Worm (Caenorhabditis elegans): ENCODE results near the gene K01D12.7.

The K01D12.7 gene

DNA sequence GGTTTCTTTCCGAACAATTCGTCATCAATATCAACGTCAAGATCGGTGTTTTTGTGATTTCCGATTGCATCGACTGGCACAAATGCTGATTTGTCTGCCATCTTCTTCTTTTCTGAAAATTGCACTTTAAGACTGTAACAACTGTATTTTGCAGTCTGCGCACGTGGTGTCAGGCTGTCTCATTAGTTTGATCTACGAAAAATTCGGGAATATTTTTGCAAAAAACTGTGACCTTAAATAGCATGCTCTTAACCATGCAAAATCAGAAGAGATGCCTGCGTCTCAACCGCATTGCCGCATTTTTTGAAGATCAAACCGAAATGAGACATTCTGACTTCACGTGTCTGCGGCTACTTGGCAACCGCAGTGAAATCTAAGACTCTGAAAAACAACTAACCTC, at the start of gene K01D12.7:
Gene K01D12.7, minus strand, starts transcription at position 101 of the 400 bp plus-strand sequence.
- TF ChIP-seq B0261.1 (tag; optimal IDR thresholded peaks at IDR 0.05): no peak
- TF ChIP-seq madf-6 (GFP tag; IDR thresholded peaks at IDR 0.05): peak; percentile 80
- 0 out of 2 replicates have a peak, but pooled peaks have one; percentile 31 for TF ChIP-seq attf-3 (GFP tag; conservative IDR thresholded peaks at IDR 0.05)
- no peak for TF ChIP-seq ekl-4 (GFP tag; IDR thresholded peaks at IDR 0.05)
- TF ChIP-seq ets-4 (GFP tag; optimal IDR thresholded peaks at IDR 0.05): no peak
- peak; percentile 22 for TF ChIP-seq efl-1 (GFP tag; optimal IDR thresholded peaks at IDR 0.05)
- 0 out of 2 replicates have a peak, but pooled peaks have one; percentile 7 for TF ChIP-seq madf-8 (GFP tag; conservative IDR thresholded peaks at IDR 0.05)
- TF ChIP-seq nfya-2 (GFP tag; IDR thresholded peaks at IDR 0.05): no peak
- no peak for TF ChIP-seq attf-6 (GFP tag; IDR thresholded peaks at IDR 0.05)
- no peak for TF ChIP-seq somi-1 (GFP tag; optimal IDR thresholded peaks at IDR 0.05)
- TF ChIP-seq snpc-4 (GFP tag; optimal IDR thresholded peaks at IDR 0.05): no peak
- no peak for TF ChIP-seq snpc-4 (tag; optimal IDR thresholded peaks at IDR 0.05)
- no peak for TF ChIP-seq F49E8.2 (tag; optimal IDR thresholded peaks at IDR 0.05; ENCODE audit: insufficient read depth)

DNA sequence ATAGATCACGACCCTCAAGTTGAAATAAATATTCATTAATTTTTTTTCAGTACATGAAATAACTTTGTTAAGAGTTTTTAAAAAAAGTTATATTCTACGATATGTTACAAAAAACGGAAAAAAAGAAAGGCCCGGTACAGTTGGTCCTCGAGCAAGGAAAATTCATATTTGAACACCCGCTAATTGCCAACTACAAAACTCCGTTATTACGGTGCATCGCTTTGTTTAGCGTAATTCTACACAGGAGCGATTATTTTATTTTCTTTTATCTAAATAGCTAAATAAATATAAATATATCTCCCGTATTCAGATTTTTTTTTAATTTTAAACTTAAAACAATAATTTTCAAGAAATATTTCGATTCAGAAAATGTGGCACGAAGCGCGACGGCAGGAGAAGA, 49.2 kb upstream of the K01D12.7 start, which contains the start of gene F28C1.1:
Gene F28C1.1, plus strand, starts transcription at position 365 of the 400 bp plus-strand sequence.
- TF ChIP-seq egl-44 (GFP tag; IDR thresholded peaks at IDR 0.05): no peak
- TF ChIP-seq attf-3 (GFP tag; conservative IDR thresholded peaks at IDR 0.05): peak; percentile 93
- TF ChIP-seq athp-1 (tag; optimal IDR thresholded peaks at IDR 0.05): no peak
- peak; percentile 51 for TF ChIP-seq efl-1 (GFP tag; optimal IDR thresholded peaks at IDR 0.05)
- peak; percentile 7 for TF ChIP-seq dpl-1 (GFP tag; optimal IDR thresholded peaks at IDR 0.05)

DNA sequence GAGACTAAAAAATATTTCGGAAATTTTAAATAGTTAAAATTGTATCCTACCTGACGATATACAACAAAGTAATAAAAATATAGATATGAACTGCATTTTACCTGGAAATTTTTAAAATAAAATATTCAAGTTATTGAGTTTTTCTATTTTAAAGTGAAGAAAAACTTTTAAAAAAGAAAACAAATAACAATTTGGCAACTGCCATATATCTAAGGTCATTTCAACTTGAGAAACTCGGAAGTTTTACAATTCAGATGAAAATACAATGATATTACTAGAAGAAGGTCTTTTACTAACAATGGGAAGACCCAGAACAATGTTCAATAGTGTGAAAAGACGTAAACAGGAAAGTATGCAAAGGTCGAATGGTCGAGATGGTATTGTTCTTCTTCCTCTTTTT, 48.6 kb upstream of the K01D12.7 start, which contains the start of gene C54D10.10:
Gene C54D10.10, minus strand, starts transcription at position 101 of the 400 bp plus-strand sequence.
- no peak for TF ChIP-seq ztf-28 (GFP tag; IDR thresholded peaks at IDR 0.05)
- no peak for TF ChIP-seq B0035.1 (tag; optimal IDR thresholded peaks at IDR 0.05)
- TF ChIP-seq repo-1 (tag; optimal IDR thresholded peaks at IDR 0.05): no peak
- no peak for TF ChIP-seq Y67H2A.10 (GFP tag; conservative IDR thresholded peaks at IDR 0.05)
- TF ChIP-seq gei-17 (GFP tag; optimal IDR thresholded peaks at IDR 0.05): no peak
- TF ChIP-seq F10E7.11 (tag; optimal IDR thresholded peaks at IDR 0.05): no peak
- no peak for TF ChIP-seq egrh-3 (GFP tag; IDR thresholded peaks at IDR 0.05)
- no peak for TF ChIP-seq ztf-3 (GFP tag; optimal IDR thresholded peaks at IDR 0.05)
- TF ChIP-seq ZK185.1 (tag; optimal IDR thresholded peaks at IDR 0.05; ENCODE audit: poor library complexity, severe bottlenecking): no peak
- no peak for TF ChIP-seq ztf-25 (GFP tag; IDR thresholded peaks at IDR 0.05)
- no peak for TF ChIP-seq madf-6 (GFP tag; IDR thresholded peaks at IDR 0.05)
- no peak for TF ChIP-seq lsy-27 (tag; optimal IDR thresholded peaks at IDR 0.05; ENCODE audit: borderline replicate concordance, insufficient read depth)
- no peak for TF ChIP-seq tbx-9 (tag; optimal IDR thresholded peaks at IDR 0.05; ENCODE audit: borderline replicate concordance)
- TF ChIP-seq madf-3 (GFP tag; IDR thresholded peaks at IDR 0.05): no peak
- TF ChIP-seq F55B11.4 (tag; optimal IDR thresholded peaks at IDR 0.05; ENCODE audit: borderline replicate concordance, insufficient read depth): no peak
- TF ChIP-seq ztf-26 (tag; optimal IDR thresholded peaks at IDR 0.05): no peak
- TF ChIP-seq F52B5.7 (tag; optimal IDR thresholded peaks at IDR 0.05): no peak

DNA sequence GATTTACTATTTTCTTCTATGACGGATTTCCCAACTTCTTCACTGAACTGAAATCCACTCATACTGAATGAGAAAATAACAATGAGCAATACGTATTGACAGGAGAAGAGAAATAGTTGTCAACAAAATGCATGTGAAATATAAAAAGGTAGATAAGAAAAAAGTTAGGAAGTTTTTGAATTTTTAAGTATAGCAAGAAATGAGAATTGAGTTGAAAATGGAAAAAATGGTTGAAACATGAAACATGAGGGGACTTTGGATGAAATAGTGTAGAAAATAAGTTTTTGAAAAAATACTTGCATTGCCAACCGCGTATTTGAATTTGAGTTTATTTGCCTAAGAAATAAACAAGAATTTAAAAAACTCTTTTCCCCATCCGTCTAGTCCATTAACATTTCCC, 45.6 kb upstream of the K01D12.7 start, which contains the start of the genes pals-38 and C54D10.9:
Gene pals-38, minus strand, starts transcription at position 101 of the 400 bp plus-strand sequence.
Gene C54D10.9, plus strand, starts transcription at position 259 of the 400 bp plus-strand sequence.
- TF ChIP-seq egl-18 (GFP tag; IDR thresholded peaks at IDR 0.05): no peak
- TF ChIP-seq dpff-1 (tag; optimal IDR thresholded peaks at IDR 0.05): no peak
- no peak for TF ChIP-seq sea-2 (GFP tag; IDR thresholded peaks at IDR 0.05)
- TF ChIP-seq F52B5.7 (tag; optimal IDR thresholded peaks at IDR 0.05): no peak
- no peak for TF ChIP-seq mcd-1 (GFP tag; IDR thresholded peaks at IDR 0.05)
- no peak for TF ChIP-seq ztf-26 (tag; optimal IDR thresholded peaks at IDR 0.05)
- no peak for TF ChIP-seq Y67H2A.10 (GFP tag; conservative IDR thresholded peaks at IDR 0.05)
- TF ChIP-seq ztf-3 (GFP tag; optimal IDR thresholded peaks at IDR 0.05): no peak
- TF ChIP-seq F57C9.4 (tag; optimal IDR thresholded peaks at IDR 0.05): no peak
- TF ChIP-seq F57A8.1 (GFP tag; optimal IDR thresholded peaks at IDR 0.05): no peak
- TF ChIP-seq hmg-1.2 (GFP tag; IDR thresholded peaks at IDR 0.05): no peak

Data from whole organism, young adult.